Worm (Caenorhabditis elegans): Measurements from ENCODE around the gene F18H3.1.

The F18H3.1 gene

ce11 chrX:13499923-13500322, 19.5 kb upstream of the F18H3.1 start (continued):
- no peak for TF ChIP-seq ztf-4 (tag; optimal IDR thresholded peaks at IDR 0.05)
- no peak for TF ChIP-seq snu-23 (GFP tag; optimal IDR thresholded peaks at IDR 0.05)
- no peak for TF ChIP-seq nhr-19 (GFP tag; conservative IDR thresholded peaks at IDR 0.05)
- TF ChIP-seq unc-130 (tag; optimal IDR thresholded peaks at IDR 0.05), result no peak
- TF ChIP-seq fos-1 (tag; optimal IDR thresholded peaks at IDR 0.05), result no peak
- TF ChIP-seq egl-13 (tag; optimal IDR thresholded peaks at IDR 0.05), result no peak
- no peak for TF ChIP-seq efl-3 (GFP tag; optimal IDR thresholded peaks at IDR 0.05)
- TF ChIP-seq egl-27 (tag; optimal IDR thresholded peaks at IDR 0.05), result no peak
- TF ChIP-seq hlh-17 (GFP tag; optimal IDR thresholded peaks at IDR 0.05; ENCODE audit: borderline replicate concordance), result no peak
- TF ChIP-seq fkh-4 (tag; optimal IDR thresholded peaks at IDR 0.05; ENCODE audit: borderline replicate concordance), result no peak

ce11 chrX:13500568-13500967, 18.9 kb upstream of the F18H3.1 start, which contains the start of gene sad-1:
sad-1 (minus strand) TSS chrX:13500668.
- no peak for TF ChIP-seq lin-13 (GFP tag; optimal IDR thresholded peaks at IDR 0.05)
- peak; percentile 38 for TF ChIP-seq lin-14 (GFP tag; optimal IDR thresholded peaks at IDR 0.05)
- TF ChIP-seq lin-39 (tag; optimal IDR thresholded peaks at IDR 0.05), result no peak

ce11 chrX:13502282-13502681, 17.2 kb upstream of the F18H3.1 start:
- no peak for TF ChIP-seq ets-5 (GFP tag; IDR thresholded peaks at IDR 0.05)
- no peak for TF ChIP-seq nhr-237 (tag; optimal IDR thresholded peaks at IDR 0.05)
- no peak for TF ChIP-seq mef-2 (tag; optimal IDR thresholded peaks at IDR 0.05)
- TF ChIP-seq nhr-11 (tag; optimal IDR thresholded peaks at IDR 0.05), result no peak
- no peak for TF ChIP-seq rnt-1 (tag; optimal IDR thresholded peaks at IDR 0.05)
- no peak for TF ChIP-seq pag-3 (tag; optimal IDR thresholded peaks at IDR 0.05; ENCODE audit: borderline replicate concordance, insufficient read depth)
- peak; percentile 9 to 51 for TF ChIP-seq lsy-2 (tag; optimal IDR thresholded peaks at IDR 0.05)
- no peak for TF ChIP-seq C04F5.9 (tag; optimal IDR thresholded peaks at IDR 0.05)
- no peak for TF ChIP-seq ama-1 (optimal IDR thresholded peaks at IDR 0.05)
- no peak for TF ChIP-seq sup-37 (GFP tag; optimal IDR thresholded peaks at IDR 0.05)
- no peak for TF ChIP-seq nhr-20 (tag; optimal IDR thresholded peaks at IDR 0.05)
- no peak for TF ChIP-seq nhr-19 (GFP tag; conservative IDR thresholded peaks at IDR 0.05)
- no peak for TF ChIP-seq ztf-11 (tag; optimal IDR thresholded peaks at IDR 0.05)
- no peak for TF ChIP-seq hlh-4 (tag; optimal IDR thresholded peaks at IDR 0.05)
- no peak for TF ChIP-seq nhr-28 (tag; optimal IDR thresholded peaks at IDR 0.05)
- peak in 2 of 3 experiments; percentile 54 to 75 for TF ChIP-seq ceh-82 (tag; optimal IDR thresholded peaks at IDR 0.05)
- no peak for TF ChIP-seq nhr-76 (tag; optimal IDR thresholded peaks at IDR 0.05)
- peak in 1 of 2 experiments; percentile 5 for TF ChIP-seq lin-35 (GFP tag; optimal IDR thresholded peaks at IDR 0.05)
- TF ChIP-seq blmp-1 (tag; optimal IDR thresholded peaks at IDR 0.05), result no peak
- TF ChIP-seq ces-1 (GFP tag; optimal IDR thresholded peaks at IDR 0.05), result no peak
- no peak for TF ChIP-seq nhr-90 (tag; optimal IDR thresholded peaks at IDR 0.05; ENCODE audit: poor library complexity)
- peak; percentile 66 for TF ChIP-seq fkh-8 (tag; optimal IDR thresholded peaks at IDR 0.05)
- TF ChIP-seq dsc-1 (tag; optimal IDR thresholded peaks at IDR 0.05), result peak; percentile 7
- TF ChIP-seq fkh-10 (GFP tag; optimal IDR thresholded peaks at IDR 0.05), result peak; percentile 44
- TF ChIP-seq lin-39 (tag; optimal IDR thresholded peaks at IDR 0.05), result no peak
- TF ChIP-seq F16B12.6 (tag; optimal IDR thresholded peaks at IDR 0.05), result no peak
- TF ChIP-seq ceh-88 (GFP tag; IDR thresholded peaks at IDR 0.05), result no peak
- no peak for TF ChIP-seq nhr-85 (tag)
- no peak for TF ChIP-seq vab-15 (tag; optimal IDR thresholded peaks at IDR 0.05)
- TF ChIP-seq zag-1 (tag; optimal IDR thresholded peaks at IDR 0.05), result no peak
- no peak for TF ChIP-seq jun-1 (tag; optimal IDR thresholded peaks at IDR 0.05)
- no peak for TF ChIP-seq snpc-4 (tag; optimal IDR thresholded peaks at IDR 0.05)
- TF ChIP-seq unc-86 (tag; optimal IDR thresholded peaks at IDR 0.05), result peak; percentile 33
- no peak for TF ChIP-seq alr-1 (tag; optimal IDR thresholded peaks at IDR 0.05; ENCODE audit: borderline replicate concordance)
- TF ChIP-seq C16A3.4 (tag; optimal IDR thresholded peaks at IDR 0.05), result no peak
- no peak for TF ChIP-seq skn-1 (tag; optimal IDR thresholded peaks at IDR 0.05)
- TF ChIP-seq lin-13 (GFP tag; optimal IDR thresholded peaks at IDR 0.05), result no peak
- TF ChIP-seq xbp-1 (tag; optimal IDR thresholded peaks at IDR 0.05), result peak; percentile 33
- TF ChIP-seq Y116A8C.19 (tag; optimal IDR thresholded peaks at IDR 0.05; ENCODE audit: borderline replicate concordance), result no peak
- no peak for TF ChIP-seq dpl-1 (GFP tag; optimal IDR thresholded peaks at IDR 0.05)
